Fruit fly (Drosophila melanogaster): Measurements from ENCODE around the gene Toll-9.

DNA sequence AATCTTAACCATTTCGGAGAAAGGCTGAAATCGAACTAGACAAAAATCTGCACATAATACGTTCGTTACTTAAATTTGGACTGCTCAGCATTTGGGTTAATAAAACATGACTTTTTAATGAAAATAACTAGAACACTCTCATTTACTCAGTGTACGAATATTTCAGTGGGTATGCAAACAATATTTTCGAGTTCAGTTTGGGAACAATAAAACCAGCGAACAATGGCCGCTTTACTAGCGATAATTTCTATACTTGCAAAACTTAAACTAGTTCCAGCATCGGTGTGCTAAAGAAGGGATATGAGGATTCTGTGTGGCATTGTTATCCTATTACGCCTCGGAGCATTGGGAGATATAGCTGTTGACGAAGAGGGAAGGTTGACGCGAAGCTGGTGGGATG, 8.3 kb downstream of the Toll-9 start, which contains the start of gene CG5665:
- no peak for TF ChIP-seq CG8478 (optimal IDR thresholded peaks at IDR 0.05)
- no peak for TF ChIP-seq CTCF (optimal IDR thresholded peaks at IDR 0.05)
